Worm (Caenorhabditis elegans) whole organism, midembryonic: ENCODE measurements around the gene rab-28.

Source experiments
- T22C8.4 ChIP-seq: fragments of 200-800 bp; sonication (Bioruptor generic); IDR thresholded peaks from 2 replicates; pipeline ENCODE4 v1.3.6; 2022; ENCODE audit warnings: missing genetic modification characterization, missing compliant biosample characterization
- cog-1 ChIP-seq: sonication (generic microtip); optimal IDR thresholded peaks from 2 replicates; lab custom pipeline; 2016; ENCODE audit warnings: missing genetic modification characterization, missing compliant biosample characterization
- flt-1 ChIP-seq: fragments of 200-800 bp; sonication (Bioruptor generic); IDR thresholded peaks from 2 replicates; pipeline ENCODE4 v1.3.6; 2022; ENCODE audit warnings: missing genetic modification characterization, missing compliant biosample characterization
- klf-2 ChIP-seq: fragments of 200-800 bp; sonication (Bioruptor generic); conservative IDR thresholded peaks from 2 replicates; pipeline ENCODE4 v1.3.6; 2022; ENCODE audit warnings: missing genetic modification reagents, missing genetic modification characterization, missing compliant biosample characterization
- med-1 ChIP-seq: sonication (generic microtip); optimal IDR thresholded peaks from 2 replicates; lab custom pipeline; 2017; ENCODE audit warnings: missing genetic modification characterization, mild to moderate bottlenecking, missing compliant biosample characterization, antibody characterized with exemption, missing genetic modification reagents; ENCODE audit not compliant: insufficient read depth
- ref-1 ChIP-seq: fragments of 200-800 bp; sonication (Bioruptor generic); conservative IDR thresholded peaks from 2 replicates; pipeline ENCODE4 v1.3.6; 2022; ENCODE audit warnings: missing genetic modification reagents, missing genetic modification characterization, missing compliant biosample characterization
- ztf-23 ChIP-seq: fragments of 200-800 bp; sonication (Bioruptor generic); IDR thresholded peaks from 2 replicates; pipeline ENCODE4 v1.3.6; 2022; ENCODE audit warnings: missing genetic modification reagents, missing genetic modification characterization, missing compliant biosample characterization

ce11 chrIV:9199148-9199938 is 44.5 kb downstream of the rab-28 start:
- TF ChIP-seq med-1 (GFP tag; lab: Kevin White, UChicago) (no peak), klf-2 (GFP tag; lab: Robert Waterston, UW) (no peak), flt-1 (GFP tag; lab: Robert Waterston, UW) (no peak), ref-1 (GFP tag; lab: Robert Waterston, UW) (no peak), T22C8.4 (GFP tag; lab: Robert Waterston, UW) (no peak), cog-1 (tag; lab: Kevin White, UChicago) (no peak), ztf-23 (no peak)
